Fruit fly (Drosophila melanogaster): ENCODE measurements around the gene CG5194.

CG5194 gene

DNA sequence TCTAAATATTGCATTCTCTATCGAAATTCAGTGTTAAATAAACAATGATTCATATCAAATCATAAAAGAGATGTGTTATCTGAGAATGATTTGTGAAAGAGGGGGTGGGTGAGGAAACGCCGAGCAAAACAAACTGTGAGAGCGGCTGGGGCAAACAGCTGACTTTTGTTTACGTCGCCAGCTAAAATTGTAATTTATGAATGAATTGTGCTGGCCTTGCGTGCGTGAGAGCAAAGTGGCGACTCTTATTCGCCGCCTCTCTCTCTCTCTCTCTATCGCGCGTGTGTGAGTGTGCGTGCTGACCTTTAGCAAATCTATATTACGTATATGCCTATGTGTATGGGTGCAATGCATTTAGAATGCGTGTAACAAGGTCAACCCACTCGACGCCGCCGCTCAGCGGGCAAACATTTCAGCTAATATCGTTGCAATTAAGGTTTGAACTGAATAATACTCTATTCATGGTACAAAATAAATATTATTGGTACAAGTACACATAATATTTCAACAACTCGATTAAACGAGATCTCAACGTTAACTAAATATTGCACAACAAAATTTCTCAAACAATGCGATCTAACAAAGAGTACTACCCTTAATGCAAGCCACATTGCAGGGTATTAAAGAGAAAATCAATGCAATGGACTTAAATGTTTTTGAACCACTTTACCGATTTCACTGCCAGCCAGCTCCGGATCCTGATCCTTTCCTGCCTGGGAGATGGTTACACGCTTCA, 30.8 kb downstream of the CG5194 start (continued):
- TF ChIP-seq Hr51 (GFP tag; optimal IDR thresholded peaks at IDR 0.05) = peak in 1 of 2 experiments; percentile 26
- TF ChIP-seq Trl (optimal IDR thresholded peaks at IDR 0.05) = peak; percentile 83 to 89
- no peak for TF ChIP-seq Trl (GFP tag; optimal IDR thresholded peaks at IDR 0.05)
- TF ChIP-seq gsb (GFP tag; IDR thresholded peaks at IDR 0.05) = no peak
- no peak for TF ChIP-seq sr (GFP tag; IDR thresholded peaks at IDR 0.05)
- TF ChIP-seq dmrt99B (tag; optimal IDR thresholded peaks at IDR 0.05) = no peak
- TF ChIP-seq Hr78 (GFP tag; optimal IDR thresholded peaks at IDR 0.05) = peak in 1 of 2 experiments; percentile 99
- TF ChIP-seq CG17568 (GFP tag; optimal IDR thresholded peaks at IDR 0.05) = no peak
- TF ChIP-seq ind (GFP tag; optimal IDR thresholded peaks at IDR 0.05) = no peak
- no peak for TF ChIP-seq schlank (tag; optimal IDR thresholded peaks at IDR 0.05)
- no peak for TF ChIP-seq D19B (GFP tag; optimal IDR thresholded peaks at IDR 0.05)
- no peak for TF ChIP-seq CG2199 (GFP tag; IDR thresholded peaks at IDR 0.05)
- no peak for TF ChIP-seq Dbx (GFP tag; IDR thresholded peaks at IDR 0.05)
- no peak for TF ChIP-seq aop (GFP tag; IDR thresholded peaks at IDR 0.05)
- TF ChIP-seq zfh1 (GFP tag; IDR thresholded peaks at IDR 0.05) = no peak
- TF ChIP-seq NC2β (GFP tag; optimal IDR thresholded peaks at IDR 0.05) = no peak
- TF ChIP-seq CG9797 (GFP tag; optimal IDR thresholded peaks at IDR 0.05) = no peak
- TF ChIP-seq CG4328 (GFP tag; optimal IDR thresholded peaks at IDR 0.05) = no peak
- no peak for TF ChIP-seq Sox100B (GFP tag; optimal IDR thresholded peaks at IDR 0.05)
- no peak for TF ChIP-seq CG12769 (tag; optimal IDR thresholded peaks at IDR 0.05)
- peak; percentile 32; the same call in 1 of the 2 replicates for TF ChIP-seq HLH3B (GFP tag; IDR thresholded peaks at IDR 0.05)
- TF ChIP-seq insv (GFP tag; optimal IDR thresholded peaks at IDR 0.05) = no peak
- no peak for TF ChIP-seq kni (GFP tag; optimal IDR thresholded peaks at IDR 0.05)
- no peak for TF ChIP-seq CG7745 (tag; optimal IDR thresholded peaks at IDR 0.05)
- TF ChIP-seq Lhr (GFP tag; optimal IDR thresholded peaks at IDR 0.05) = no peak
- no peak for TF ChIP-seq CG10959 (GFP tag; IDR thresholded peaks at IDR 0.05)
- TF ChIP-seq E2f1 (GFP tag; IDR thresholded peaks at IDR 0.05) = 0 out of 2 replicates have a peak, but pooled peaks have one; percentile 14
- TF ChIP-seq CG10979 (tag; optimal IDR thresholded peaks at IDR 0.05) = no peak
- TF ChIP-seq CG4730 (GFP tag; IDR thresholded peaks at IDR 0.05) = no peak
- peak; percentile 47 for TF ChIP-seq CG34376 (GFP tag; optimal IDR thresholded peaks at IDR 0.05)
- no peak for TF ChIP-seq CG3995 (GFP tag; optimal IDR thresholded peaks at IDR 0.05)
- no peak for TF ChIP-seq Gug (GFP tag; IDR thresholded peaks at IDR 0.05)
- peak; percentile 19 for TF ChIP-seq CG15514 (GFP tag; optimal IDR thresholded peaks at IDR 0.05)
- no peak for TF ChIP-seq pb (GFP tag; optimal IDR thresholded peaks at IDR 0.05)
- no peak for TF ChIP-seq cas (GFP tag; IDR thresholded peaks at IDR 0.05)
- TF ChIP-seq pum (GFP tag; optimal IDR thresholded peaks at IDR 0.05) = no peak
- peak; percentile 51 for TF ChIP-seq CG2712 (tag; optimal IDR thresholded peaks at IDR 0.05)
- TF ChIP-seq Fer1 (GFP tag; optimal IDR thresholded peaks at IDR 0.05) = peak; percentile 39
- TF ChIP-seq CkIIα-i1 (GFP tag; IDR thresholded peaks at IDR 0.05) = no peak
- TF ChIP-seq sens-2 (GFP tag; IDR thresholded peaks at IDR 0.05) = no peak
- TF ChIP-seq crp (GFP tag; optimal IDR thresholded peaks at IDR 0.05) = peak; percentile 3 to 83
- no peak for TF ChIP-seq Camta (GFP tag; optimal IDR thresholded peaks at IDR 0.05)
- TF ChIP-seq org-1 (GFP tag; optimal IDR thresholded peaks at IDR 0.05) = no peak
- TF ChIP-seq sisA (GFP tag; IDR thresholded peaks at IDR 0.05) = peak; percentile 33; the same call in 1 of the 2 replicates
- TF ChIP-seq sna (GFP tag; IDR thresholded peaks at IDR 0.05; ENCODE audit: partially characterized antibody) = 0 out of 2 replicates have a peak, but pooled peaks have one; percentile 51
- TF ChIP-seq CG8924 (tag; optimal IDR thresholded peaks at IDR 0.05) = no peak
- no peak for TF ChIP-seq croc (GFP tag; conservative IDR thresholded peaks at IDR 0.05)
- no peak for TF ChIP-seq maf-S (GFP tag; optimal IDR thresholded peaks at IDR 0.05)
- no peak for TF ChIP-seq CG11723 (GFP tag; optimal IDR thresholded peaks at IDR 0.05)
- TF ChIP-seq HHEX (GFP tag; optimal IDR thresholded peaks at IDR 0.05) = no peak

All from whole organism, embryonic.